Fruit fly (Drosophila melanogaster): ENCODE data around the gene CG15387.

The CG15387 gene

DNA sequence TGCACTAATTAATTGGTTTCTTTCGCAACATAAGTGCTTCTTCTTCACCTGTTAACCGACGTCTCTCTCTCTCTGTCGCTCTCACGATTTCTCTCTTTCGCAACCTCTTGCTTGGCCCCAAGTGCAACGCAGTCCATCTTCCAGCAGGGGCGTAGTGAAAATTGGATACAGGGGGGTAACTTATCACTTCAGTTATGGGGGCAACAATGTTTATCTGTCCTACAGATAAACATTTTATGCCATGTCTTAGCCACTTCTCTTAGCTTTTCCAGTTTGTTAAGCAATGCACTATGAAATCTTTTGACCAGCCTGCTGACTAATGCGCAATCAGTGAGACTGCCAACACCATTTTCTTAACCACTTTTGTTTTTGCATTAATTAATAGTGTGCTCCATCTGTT is 1.2 kb upstream of the CG15387 start:
- TF ChIP-seq noc (tag; optimal IDR thresholded peaks at IDR 0.05), result peak; percentile 12

DNA sequence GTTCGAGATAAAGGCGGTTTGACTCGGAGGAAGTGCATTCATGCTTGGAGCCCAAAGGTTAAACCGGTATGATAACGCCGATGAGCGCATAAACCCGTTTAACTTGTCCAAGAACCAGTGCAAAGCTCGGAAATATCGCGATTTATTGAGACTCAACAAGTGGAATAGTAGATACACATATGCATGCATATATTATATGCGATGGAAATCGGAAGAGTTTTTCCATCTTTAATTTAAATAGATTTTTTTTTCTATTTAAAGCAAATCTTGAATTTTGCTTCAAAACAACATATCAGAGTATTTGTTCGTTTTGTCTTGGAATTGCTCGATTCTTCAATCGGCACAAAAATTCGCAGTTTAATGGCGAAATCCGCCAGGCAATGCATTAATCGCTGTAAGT is 3.7 kb downstream of the CG15387 start:
- no peak for TF ChIP-seq noc (tag; optimal IDR thresholded peaks at IDR 0.05)

DNA sequence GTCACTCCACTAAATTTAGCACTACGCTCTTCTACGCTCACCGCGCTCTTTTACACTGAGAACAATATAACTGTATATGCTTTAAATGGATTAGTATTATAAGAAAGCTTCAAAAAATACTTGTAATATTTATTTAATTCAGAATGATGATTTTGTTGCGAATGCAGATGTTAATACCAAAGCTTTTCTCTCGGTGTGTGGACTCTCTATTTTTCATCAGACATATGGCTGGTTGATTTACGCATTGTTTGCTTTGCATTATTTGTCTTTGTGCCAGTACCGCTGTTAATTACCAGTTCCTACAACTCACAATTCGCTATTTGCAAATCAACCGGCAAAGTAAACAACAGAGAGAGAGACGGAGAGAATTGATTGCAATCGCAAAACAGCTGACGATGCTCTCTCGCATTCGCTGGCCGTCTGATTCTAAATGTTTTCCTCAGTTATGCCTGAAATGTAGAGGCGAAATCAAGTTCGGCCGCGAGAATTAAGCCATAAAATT is 4.4 kb downstream of the CG15387 start:
- peak; percentile 100 for TF ChIP-seq noc (tag; optimal IDR thresholded peaks at IDR 0.05)

DNA sequence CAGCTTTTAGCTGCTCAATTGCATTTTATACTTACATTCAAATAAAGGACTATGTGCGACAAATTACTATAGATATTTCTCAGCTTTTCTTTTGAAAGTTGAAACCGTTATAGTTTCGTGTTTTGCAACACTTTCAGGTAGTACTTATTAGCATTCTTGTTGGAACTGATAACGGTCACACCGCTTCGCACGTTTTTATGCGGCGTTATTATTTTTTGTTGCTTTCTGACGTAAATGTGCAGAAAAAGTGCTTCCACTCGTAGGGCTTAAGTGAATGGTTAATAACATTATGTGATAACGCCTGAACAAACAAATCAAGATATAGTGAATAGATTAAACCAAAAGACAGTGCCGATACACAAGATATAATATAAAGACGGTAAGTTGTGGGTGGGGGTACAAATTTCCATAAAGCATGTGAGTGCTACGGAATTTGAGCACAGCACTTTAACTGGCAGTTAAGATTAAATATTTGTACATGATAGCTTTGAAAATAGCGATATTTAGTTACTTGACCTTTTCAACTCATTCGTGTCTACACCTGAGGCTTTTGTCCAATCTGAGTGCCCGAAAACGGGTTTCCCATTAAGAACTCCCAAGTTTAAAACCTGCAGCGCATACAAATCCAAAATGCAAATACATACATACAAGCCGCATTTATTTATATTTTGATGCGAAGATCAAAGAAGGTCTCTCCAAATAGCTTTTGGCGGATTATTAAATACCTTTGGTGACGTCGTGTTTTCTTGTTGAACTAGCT is 5.3 kb downstream of the CG15387 start, which contains the start of gene papi:
Gene papi (plus strand): TSS at position 176 of the 760 bp plus-strand sequence.
- TF ChIP-seq noc (tag; optimal IDR thresholded peaks at IDR 0.05), result peak; percentile 41

DNA sequence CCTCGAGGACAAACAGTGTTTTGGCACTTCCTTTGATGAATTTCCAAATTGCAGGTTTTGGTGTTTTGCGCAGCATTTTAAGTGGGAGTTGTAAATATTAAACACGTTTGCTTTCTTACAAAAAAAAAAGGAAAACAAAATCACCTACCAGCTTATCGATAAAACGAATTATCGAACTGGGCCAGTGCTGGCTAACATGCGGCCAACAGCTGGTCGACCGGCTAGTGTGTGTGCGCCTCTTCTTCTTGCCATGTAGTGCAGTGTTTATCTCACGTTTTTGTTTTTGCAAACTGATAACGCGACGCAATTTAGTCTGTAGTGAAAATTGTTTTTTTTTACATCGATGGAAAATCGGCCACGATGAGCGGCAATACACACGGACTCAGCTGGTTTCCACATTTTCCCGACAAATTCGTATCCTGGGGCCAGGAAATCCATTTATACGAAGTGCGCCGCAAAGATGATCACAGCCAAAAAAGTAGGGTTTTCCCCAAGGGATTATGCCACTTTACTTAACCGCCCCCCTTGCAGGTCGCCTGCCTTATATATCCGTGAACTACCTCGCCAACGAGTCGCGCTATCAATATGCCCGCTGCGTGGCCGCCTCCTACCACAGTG is 8.9 kb downstream of the CG15387 start, which contains the start of the genes CG15386, CG42371 and mio:
Gene CG15386 (minus strand): TSS at position 180 of the 618 bp plus-strand sequence.
Gene CG42371 (minus strand): TSS at position 180 of the 618 bp plus-strand sequence.
Gene mio (plus strand): TSS at position 224 of the 618 bp plus-strand sequence.
- peak; percentile 19 for TF ChIP-seq noc (tag; optimal IDR thresholded peaks at IDR 0.05)

DNA sequence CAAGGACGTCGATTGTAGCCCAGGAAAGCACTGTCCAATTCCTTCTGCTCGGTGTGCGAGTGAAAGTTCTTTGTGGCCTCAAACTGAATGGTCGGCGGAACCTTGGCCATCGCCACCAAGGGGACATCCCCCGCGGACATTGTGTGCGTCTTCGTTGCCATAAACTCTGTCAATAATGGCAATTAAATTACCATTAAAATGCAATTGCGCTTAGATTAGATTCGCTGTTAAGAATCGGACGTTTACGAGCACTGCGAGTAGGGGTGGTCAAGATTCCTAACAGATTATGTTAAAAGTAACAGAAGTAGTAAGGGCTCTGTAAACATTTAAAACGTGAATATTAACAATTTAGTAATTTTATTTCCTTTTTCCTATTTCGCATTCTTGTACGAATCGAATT is 10.0 kb downstream of the CG15387 start, which contains the start of gene daed:
Gene daed (minus strand): TSS at position 247 of the 400 bp plus-strand sequence.
- TF ChIP-seq noc (tag; optimal IDR thresholded peaks at IDR 0.05), result no peak

DNA sequence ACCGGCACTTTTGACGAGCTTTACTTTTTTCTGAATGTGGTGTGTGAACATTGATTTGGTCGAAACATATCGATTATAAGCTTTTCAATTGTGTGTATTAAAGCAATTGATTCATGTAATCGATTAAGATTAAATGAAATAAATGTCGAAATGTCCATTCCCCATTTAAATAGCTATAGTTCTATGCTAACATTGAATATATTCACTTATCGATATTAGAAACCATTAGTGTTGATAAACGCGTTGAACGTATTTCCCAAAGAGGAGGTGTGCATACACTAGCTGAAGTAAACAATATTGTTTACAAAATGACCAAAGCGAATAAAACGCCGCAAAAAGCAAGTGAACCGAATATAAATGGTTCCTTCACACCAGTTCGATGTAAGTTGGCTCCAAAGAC is 12.1 kb downstream of the CG15387 start, which contains the start of the genes Uch and CG34174:
Gene Uch (minus strand): TSS at position 208 of the 400 bp plus-strand sequence.
Gene CG34174 (plus strand): TSS at position 263 of the 400 bp plus-strand sequence.
- TF ChIP-seq noc (tag; optimal IDR thresholded peaks at IDR 0.05), result peak; percentile 5

DNA sequence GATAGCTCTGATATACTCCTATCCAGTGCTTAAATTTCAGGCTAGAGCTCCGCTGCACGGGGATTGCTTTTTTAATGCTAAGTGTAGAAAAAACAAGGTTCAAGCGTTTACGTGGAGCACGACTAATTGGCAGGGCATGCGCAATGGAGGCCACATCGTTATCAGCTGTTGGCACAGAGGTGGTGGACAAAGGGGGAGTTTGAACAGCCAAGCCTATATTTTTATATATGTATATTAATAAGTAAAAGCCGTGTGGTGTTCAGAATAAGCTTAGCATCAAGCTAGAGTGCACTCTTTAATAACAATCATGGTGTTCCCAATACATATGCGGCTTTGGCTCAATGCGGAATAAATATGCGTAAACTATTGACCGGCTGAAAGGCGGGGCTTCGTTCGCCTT is 13.6 kb downstream of the CG15387 start, which contains the start of gene CG15385:
Gene CG15385 (minus strand): TSS at position 94 of the 400 bp plus-strand sequence.
- no peak for TF ChIP-seq noc (tag; optimal IDR thresholded peaks at IDR 0.05)

DNA sequence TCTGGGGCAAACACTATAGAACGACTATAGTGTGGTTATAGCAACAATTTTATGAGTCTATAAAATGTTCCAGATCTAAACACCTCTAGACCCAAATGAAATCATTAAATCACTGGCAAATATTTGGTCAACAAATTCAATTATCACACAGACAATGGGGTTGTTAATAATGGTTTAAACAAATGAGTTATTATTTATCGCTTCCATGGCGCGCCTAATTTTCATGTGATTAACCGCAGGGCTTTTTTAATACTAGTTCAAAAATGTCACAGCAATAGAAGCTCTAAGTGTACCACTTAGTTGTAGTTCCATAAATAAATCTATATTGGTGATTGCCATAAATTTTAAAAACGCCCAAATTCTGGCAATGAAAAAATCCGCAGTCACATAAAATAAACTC is 17.1 kb downstream of the CG15387 start, which contains the start of gene CG33124:
Gene CG33124 (minus strand): TSS at position 101 of the 400 bp plus-strand sequence.
- TF ChIP-seq noc (tag; optimal IDR thresholded peaks at IDR 0.05), result no peak

DNA sequence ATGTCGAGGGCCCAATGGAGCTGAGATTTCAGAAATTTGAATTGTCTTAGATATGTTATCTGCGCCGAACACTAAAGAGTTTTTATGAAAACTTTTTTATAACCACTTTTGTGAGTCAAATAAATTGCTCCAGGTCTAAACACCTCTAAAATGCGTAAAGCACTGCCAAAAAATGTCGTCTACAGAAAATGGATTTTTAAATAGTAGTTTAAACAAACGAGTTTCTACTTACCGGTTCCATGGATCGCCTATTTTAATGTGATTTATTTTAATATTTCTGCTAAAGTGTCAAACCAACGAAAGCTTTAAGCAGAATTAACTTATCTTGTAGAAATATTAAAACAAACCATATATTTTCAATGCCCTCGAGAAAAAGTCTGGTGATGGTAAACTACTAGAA is 20.0 kb downstream of the CG15387 start, which contains the start of gene CG31668:
Gene CG31668 (minus strand): TSS at position 101 of the 400 bp plus-strand sequence.
- no peak for TF ChIP-seq noc (tag; optimal IDR thresholded peaks at IDR 0.05)

DNA sequence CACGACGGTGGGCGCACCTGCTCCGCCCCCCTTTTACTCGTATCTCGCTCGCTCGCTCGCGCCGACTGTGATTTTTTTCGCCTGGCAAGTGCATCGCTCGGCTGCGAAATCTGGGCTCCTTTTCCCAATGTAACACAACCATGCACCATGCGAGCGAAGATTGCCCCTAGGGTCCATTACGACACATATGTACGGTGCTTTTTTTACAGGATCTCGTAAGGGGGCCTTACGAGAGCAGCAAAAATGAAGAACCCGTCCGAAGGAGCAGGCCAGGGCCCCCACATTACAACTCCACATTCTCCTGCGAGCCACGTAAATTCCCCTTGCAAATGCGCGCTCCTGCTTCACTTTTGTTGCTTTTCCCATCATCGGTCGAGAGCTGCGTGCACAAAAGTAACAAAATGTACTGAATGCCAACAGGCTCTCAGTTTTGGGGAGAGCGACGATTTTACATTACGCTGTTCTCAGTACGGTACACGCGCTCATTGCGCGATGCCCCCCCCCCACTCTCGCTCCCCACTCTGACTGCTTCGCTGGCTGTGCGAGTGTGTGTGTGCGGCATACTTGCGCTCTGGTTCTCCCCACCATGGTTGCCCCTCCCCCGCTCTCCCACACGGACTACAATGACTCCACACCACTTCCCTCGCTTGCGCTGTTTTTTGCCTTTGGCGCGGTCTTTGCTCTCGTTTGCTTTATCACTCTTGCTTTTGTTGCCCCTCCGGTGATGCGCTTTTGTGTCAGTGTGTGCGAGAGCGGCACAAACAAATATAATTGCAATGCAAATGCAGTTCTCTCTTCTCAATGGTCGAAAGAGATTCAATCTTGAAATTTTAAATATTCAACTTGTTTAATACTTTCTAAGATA is 23.0 kb downstream of the CG15387 start:
- TF ChIP-seq noc (tag; optimal IDR thresholded peaks at IDR 0.05), result no peak

DNA sequence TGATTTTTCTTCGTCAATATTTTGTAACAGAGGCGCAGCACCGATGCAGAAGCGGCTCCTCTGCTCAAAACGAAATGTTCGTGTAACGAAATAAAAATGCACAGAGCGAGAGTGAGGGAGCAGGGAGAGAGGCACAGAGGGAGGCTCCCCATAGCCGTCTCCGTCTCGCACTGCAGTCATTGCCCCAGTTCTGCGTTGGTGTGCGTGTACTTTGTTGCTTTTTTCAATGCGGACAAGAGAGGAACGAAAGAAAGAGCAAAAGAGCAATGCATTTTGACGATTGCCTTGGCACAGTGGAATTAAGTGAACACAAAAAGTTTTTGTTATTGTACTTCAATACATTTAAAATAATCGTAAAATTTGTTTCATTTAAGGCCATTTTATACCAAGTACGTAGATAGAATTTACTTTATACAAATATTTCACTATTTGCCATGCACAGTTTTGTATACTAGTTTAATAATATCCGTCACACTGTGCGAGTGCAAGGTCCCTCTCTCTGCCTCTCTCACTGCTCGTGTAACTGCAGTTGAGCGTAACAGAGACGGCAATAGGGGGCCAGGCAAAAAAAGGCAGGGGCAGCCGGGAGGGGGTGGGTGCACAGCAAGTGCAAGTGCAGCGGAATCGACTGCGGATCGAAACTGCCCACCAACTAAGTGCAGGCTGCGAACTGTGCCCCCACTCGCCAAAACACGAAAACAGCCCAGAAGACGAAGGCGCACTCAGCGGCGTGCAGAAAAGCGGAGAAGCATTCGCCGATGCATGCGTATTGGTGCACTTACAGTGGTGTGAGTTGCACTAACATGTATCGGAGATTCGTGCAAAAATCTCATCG is 23.9 kb downstream of the CG15387 start:
- no peak for TF ChIP-seq noc (tag; optimal IDR thresholded peaks at IDR 0.05)

DNA sequence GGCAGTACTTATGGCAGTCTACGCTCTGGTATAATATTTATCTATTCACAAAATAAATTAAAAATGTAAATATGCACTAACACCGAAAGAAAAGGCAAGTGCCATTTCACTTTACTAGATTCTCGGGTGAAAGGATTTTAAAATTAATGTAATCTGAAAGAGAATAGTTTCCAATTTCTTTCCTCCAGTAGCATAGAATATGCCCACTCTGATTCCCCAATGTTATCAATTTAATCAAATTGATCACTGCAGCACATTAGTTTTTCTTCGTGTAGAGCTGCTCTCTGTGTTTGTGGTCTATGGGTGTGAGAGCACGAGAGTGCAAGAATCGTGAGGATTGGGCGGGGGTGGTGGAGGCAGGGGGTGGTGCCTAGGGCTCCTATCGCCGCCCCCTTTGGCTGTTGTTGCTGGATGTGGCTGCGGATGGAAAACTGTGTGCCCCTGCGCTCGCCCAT is 25.0 kb downstream of the CG15387 start:
- TF ChIP-seq noc (tag; optimal IDR thresholded peaks at IDR 0.05), result no peak
